Worm (Caenorhabditis elegans): ENCODE data around the gene trmt-10C.2.

DNA sequence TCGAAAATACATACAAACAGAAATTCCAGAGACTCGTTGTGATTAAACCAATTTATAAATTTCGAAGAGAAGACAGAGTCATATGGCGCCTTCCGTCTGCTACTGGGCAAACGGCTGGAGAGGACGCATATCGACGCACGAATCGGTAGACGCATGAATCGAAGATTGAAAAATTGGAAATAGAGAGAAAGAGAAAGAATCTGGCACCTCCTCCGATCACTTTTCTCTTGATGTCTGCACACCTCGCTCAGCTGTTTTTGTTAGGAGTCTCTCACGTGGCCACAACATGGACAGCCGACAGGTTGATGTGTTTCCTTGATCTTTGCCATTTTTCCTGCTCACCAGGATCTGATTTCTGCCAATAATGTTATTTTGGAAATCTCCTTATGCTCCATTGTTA lies 14.0 kb downstream of the trmt-10C.2 start:
- no peak for TF ChIP-seq R02D3.7 (tag; optimal IDR thresholded peaks at IDR 0.05)
- peak; percentile 52 for TF ChIP-seq hlh-30 (tag; optimal IDR thresholded peaks at IDR 0.05; ENCODE audit: insufficient read depth)
- no peak for TF ChIP-seq F26F4.8 (GFP tag; conservative IDR thresholded peaks at IDR 0.05)
- no peak for TF ChIP-seq attf-4 (tag; optimal IDR thresholded peaks at IDR 0.05)
- TF ChIP-seq jun-1 (tag; optimal IDR thresholded peaks at IDR 0.05): no peak
- TF ChIP-seq daf-19 (GFP tag; conservative IDR thresholded peaks at IDR 0.05): no peak
- TF ChIP-seq ceh-20 (GFP tag; IDR thresholded peaks at IDR 0.05): no peak
- no peak for TF ChIP-seq pha-4 (GFP tag; IDR thresholded peaks at IDR 0.05)
- no peak for TF ChIP-seq pha-4 (tag; optimal IDR thresholded peaks at IDR 0.05)
- no peak for TF ChIP-seq spr-3 (GFP tag; optimal IDR thresholded peaks at IDR 0.05)
- no peak for TF ChIP-seq nhr-77 (tag; optimal IDR thresholded peaks at IDR 0.05)
- TF ChIP-seq fkh-10 (GFP tag; optimal IDR thresholded peaks at IDR 0.05): no peak
- TF ChIP-seq egl-27 (tag; optimal IDR thresholded peaks at IDR 0.05): no peak
- TF ChIP-seq skn-1 (tag; optimal IDR thresholded peaks at IDR 0.05): no peak
- no peak for TF ChIP-seq mdt-29 (GFP tag; IDR thresholded peaks at IDR 0.05)

All from whole organism, L4 larva.